Worm (Caenorhabditis elegans) whole organism, L2 larva: ENCODE data around the gene nspc-17.

Experiments
- ZK546.5 ChIP-seq: sonication (generic microtip); optimal IDR thresholded peaks from 2 replicates; lab custom pipeline; 2017; ENCODE audit warnings: missing biosample characterization, missing genetic modification characterization
- ama-1 ChIP-seq: fragments of 150-350 bp; optimal IDR thresholded peaks from 2 replicates; lab custom pipeline; 2018; ENCODE audit warnings: inconsistent platforms
- ceh-82 ChIP-seq: fragments of 150-350 bp; optimal IDR thresholded peaks from 2 replicates; lab custom pipeline; 2014; ENCODE audit warnings: missing biosample characterization, missing genetic modification characterization
- egl-27 ChIP-seq: sonication (generic microtip); optimal IDR thresholded peaks from 3 replicates; lab custom pipeline; 2017; ENCODE audit warnings: missing biosample characterization, missing genetic modification reagents, missing genetic modification characterization
- elt-3 ChIP-seq: sonication (generic microtip); optimal IDR thresholded peaks from 2 replicates; lab custom pipeline; 2017; ENCODE audit warnings: missing biosample characterization, missing genetic modification characterization
- fos-1 ChIP-seq: fragments of 150-350 bp; optimal IDR thresholded peaks from 2 replicates; lab custom pipeline; 2014; ENCODE audit warnings: missing biosample characterization, missing genetic modification characterization
- lin-11 ChIP-seq: fragments of 150-350 bp; sonication (generic microtip); optimal IDR thresholded peaks from 2 replicates; lab custom pipeline; 2014; ENCODE audit warnings: missing biosample characterization, missing genetic modification characterization, inconsistent platforms, mixed read lengths
- nhr-11 ChIP-seq: fragments of 150-350 bp; optimal IDR thresholded peaks from 2 replicates; lab custom pipeline; 2014; ENCODE audit warnings: missing biosample characterization, missing genetic modification characterization
- nhr-25 ChIP-seq: fragments of 150-350 bp; sonication (generic microtip); optimal IDR thresholded peaks from 3 replicates; lab custom pipeline; 2014; ENCODE audit warnings: missing biosample characterization, missing genetic modification characterization
- snpc-4 ChIP-seq: fragments of 150-350 bp; optimal IDR thresholded peaks from 2 replicates; lab custom pipeline; 2014; ENCODE audit warnings: missing biosample characterization, missing genetic modification characterization
- unc-39 ChIP-seq: fragments of 150-350 bp; optimal IDR thresholded peaks from 2 replicates; lab custom pipeline; 2014; ENCODE audit warnings: missing biosample characterization, missing genetic modification characterization
- zag-1 ChIP-seq: fragments of 150-350 bp; optimal IDR thresholded peaks from 2 replicates; lab custom pipeline; 2014; ENCODE audit warnings: missing biosample characterization, missing genetic modification characterization
- ztf-11 ChIP-seq: sonication (generic microtip); optimal IDR thresholded peaks from 2 replicates; lab custom pipeline; 2017; ENCODE audit warnings: missing biosample characterization, missing genetic modification characterization

DNA sequence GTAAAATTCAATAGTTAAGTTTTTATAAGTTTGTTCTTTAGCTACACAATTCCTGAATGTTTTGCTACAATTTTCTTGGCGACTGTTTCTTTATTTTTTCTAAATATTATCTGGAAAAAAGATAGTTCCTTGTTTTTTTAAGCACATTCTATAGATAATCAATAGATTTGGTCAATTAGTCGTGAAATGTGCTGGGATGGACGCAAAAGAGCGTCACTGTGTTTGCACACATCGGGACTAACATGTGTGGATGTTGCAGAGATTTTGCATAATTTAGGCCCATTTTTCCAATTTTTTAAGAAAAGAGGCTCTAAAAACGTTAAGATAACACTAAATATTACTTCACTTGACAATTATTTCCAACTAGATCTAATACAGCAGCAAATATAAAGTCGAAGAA is 11.5 kb downstream of the nspc-17 start:
- TF ChIP-seq nhr-25 = no peak
- TF ChIP-seq snpc-4 = no peak
- TF ChIP-seq ztf-11 (tag; lab: Kevin White, UChicago) = no peak
- TF ChIP-seq unc-39 (tag; lab: Kevin White, UChicago) = no peak
- no peak for TF ChIP-seq nhr-11
- TF ChIP-seq egl-27 (tag; lab: Kevin White, UChicago) = no peak
- TF ChIP-seq ZK546.5 = no peak
- TF ChIP-seq lin-11 (tag; lab: Kevin White, UChicago) = no peak
- TF ChIP-seq elt-3 = no peak
- no peak for TF ChIP-seq fos-1 (tag; lab: Kevin White, UChicago)
- TF ChIP-seq ama-1 = no peak
- TF ChIP-seq zag-1 = no peak
- no peak for TF ChIP-seq ceh-82 (tag; lab: Kevin White, UChicago)
